Worm (Caenorhabditis elegans) whole organism, L1 larva: ENCODE results near the gene Y41D4A.7.

Source experiments
- aly-2 ChIP-seq: fragments of 150-350 bp; optimal IDR thresholded peaks from 2 replicates; lab custom pipeline; 2014; ENCODE audit warnings: missing biosample characterization, missing genetic modification characterization
- ces-1 ChIP-seq: fragments of 150-350 bp; optimal IDR thresholded peaks from 2 replicates; lab custom pipeline; 2014; ENCODE audit warnings: missing biosample characterization, missing genetic modification reagents, missing genetic modification characterization
- mef-2 ChIP-seq: fragments of 150-350 bp; optimal IDR thresholded peaks from 2 replicates; lab custom pipeline; 2014; ENCODE audit warnings: missing biosample characterization, missing genetic modification characterization
- sup-37 ChIP-seq: fragments of 200-800 bp; sonication (Bioruptor generic); optimal IDR thresholded peaks from 2 replicates; lab custom pipeline; 2018; ENCODE audit warnings: mild to moderate bottlenecking, missing genetic modification characterization, missing compliant biosample characterization
- ztf-4 ChIP-seq: fragments of 150-350 bp; optimal IDR thresholded peaks from 2 replicates; lab custom pipeline; 2014; ENCODE audit warnings: missing biosample characterization, missing genetic modification characterization

DNA sequence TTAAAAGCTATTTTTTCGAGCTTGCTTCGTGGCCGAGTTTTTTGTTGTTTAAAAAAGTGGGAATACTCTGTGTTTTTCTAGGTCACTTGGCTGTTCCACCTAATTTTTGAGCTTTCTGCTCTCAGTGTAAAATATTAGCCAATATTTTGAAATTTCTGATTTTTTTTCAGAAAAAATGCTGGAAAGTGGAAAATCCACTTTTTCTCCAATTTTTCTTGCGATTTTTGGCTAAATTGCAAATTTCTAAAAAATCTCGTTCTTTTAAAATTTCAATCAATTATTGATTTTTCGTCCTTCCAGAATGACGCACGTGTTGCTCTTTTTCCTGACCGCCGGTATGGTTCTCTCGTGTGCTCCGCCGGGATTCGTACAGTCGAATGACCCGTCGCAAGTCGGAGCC, 54.4 kb downstream of the Y41D4A.7 start, which contains the start of gene K08D12.4:
- TF ChIP-seq mef-2 (tag; lab: Kevin White, UChicago) (no peak), ces-1 (no peak), ztf-4 (no peak), aly-2 (tag; lab: Kevin White, UChicago) (no peak), sup-37 (GFP tag; lab: Kevin White, UChicago) (no peak)
